1 fruit fly cellular context compared by ENCODE assay signal in the genomic region with DNA sequence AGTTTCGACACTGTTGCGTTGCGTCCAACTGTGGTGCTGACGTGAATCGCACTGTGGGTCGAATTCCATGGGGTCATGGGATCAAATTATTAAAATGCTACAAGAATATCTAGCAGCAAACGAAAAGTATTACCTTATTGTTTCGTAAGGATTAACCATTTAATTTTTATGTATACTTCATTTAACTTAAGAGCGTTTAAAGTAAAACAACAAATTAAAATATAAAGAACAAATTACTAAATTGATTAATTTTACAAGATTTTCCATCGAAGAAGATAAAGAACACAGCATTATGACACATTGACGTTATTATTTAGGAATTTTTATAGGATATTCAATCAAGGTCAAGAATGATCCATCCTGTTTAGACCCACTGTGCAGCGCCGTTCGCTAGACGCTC.
TF ChIP-seq lines count a peak whose summit lies in the region.

No protein-coding gene starts in this region.

TF ChIP-seq in whole organism, embryonic, 481 proteins besides CTCF, POLR2A, EP300 and RAD21 (continued from another document and continues in another):
- TF ChIP-seq CG4404 (GFP tag; IDR thresholded peaks at IDR 0.05; lab: Robert Waterston, UW) (no peak), ara (GFP tag; IDR thresholded peaks at IDR 0.05; lab: Robert Waterston, UW) (0 out of 2 replicates have a peak, but pooled peaks have one; percentile 20), CoRest (tag; optimal IDR thresholded peaks at IDR 0.05; lab: Kevin White, UChicago) (peak; percentile 64), yki (optimal IDR thresholded peaks at IDR 0.05; lab: Kevin White, UChicago) (no peak), CG3065 (GFP tag; optimal IDR thresholded peaks at IDR 0.05; lab: Kevin White, UChicago) (no peak), Doc2 (GFP tag; IDR thresholded peaks at IDR 0.05; lab: Robert Waterston, UW) (no peak), cwo (GFP tag; optimal IDR thresholded peaks at IDR 0.05; lab: Kevin White, UChicago) (peak; percentile 34), fd96Cb (tag; optimal IDR thresholded peaks at IDR 0.05; lab: Kevin White, UChicago) (peak; percentile 51), C15 (GFP tag; IDR thresholded peaks at IDR 0.05; lab: Robert Waterston, UW) (no peak), CG5180 (GFP tag; optimal IDR thresholded peaks at IDR 0.05; lab: Kevin White, UChicago) (peak; percentile 17), nau (GFP tag; optimal IDR thresholded peaks at IDR 0.05; lab: Kevin White, UChicago) (peak; percentile 2), CG9215 (GFP tag; IDR thresholded peaks at IDR 0.05; lab: Robert Waterston, UW) (no peak), CG14050 (GFP tag; IDR thresholded peaks at IDR 0.05; lab: Robert Waterston, UW) (no peak), Awh (GFP tag; IDR thresholded peaks at IDR 0.05; lab: Robert Waterston, UW) (no peak), CG6683 (GFP tag; optimal IDR thresholded peaks at IDR 0.05; lab: Kevin White, UChicago) (no peak), ac (GFP tag; optimal IDR thresholded peaks at IDR 0.05; lab: Kevin White, UChicago) (no peak), esg (GFP tag; conservative IDR thresholded peaks at IDR 0.05; lab: Robert Waterston, UW) (no peak), NFAT (GFP tag; IDR thresholded peaks at IDR 0.05; lab: Robert Waterston, UW) (no peak), CG6272 (GFP tag; IDR thresholded peaks at IDR 0.05; lab: Robert Waterston, UW) (no peak), vfl (GFP tag; optimal IDR thresholded peaks at IDR 0.05; lab: Kevin White, UChicago) (no peak), CG7372 (GFP tag; IDR thresholded peaks at IDR 0.05; lab: Robert Waterston, UW) (no peak), bcd (GFP tag; optimal IDR thresholded peaks at IDR 0.05; lab: Kevin White, UChicago) (peak; percentile 49), Antp (GFP tag; optimal IDR thresholded peaks at IDR 0.05; lab: Kevin White, UChicago) (no peak), CG9727 (GFP tag; optimal IDR thresholded peaks at IDR 0.05; lab: Kevin White, UChicago) (peak; percentile 64), gro (GFP tag; optimal IDR thresholded peaks at IDR 0.05; lab: Kevin White, UChicago) (no peak), ab (GFP tag; optimal IDR thresholded peaks at IDR 0.05; lab: Kevin White, UChicago) (no peak), CG32767 (GFP tag; IDR thresholded peaks at IDR 0.05; lab: Robert Waterston, UW) (0 out of 2 replicates have a peak, but pooled peaks have one; percentile 29), CG6813 (GFP tag; optimal IDR thresholded peaks at IDR 0.05; lab: Kevin White, UChicago) (no peak), HHEX (GFP tag; optimal IDR thresholded peaks at IDR 0.05; lab: Kevin White, UChicago) (peak; percentile 14), Mad (GFP tag; optimal IDR thresholded peaks at IDR 0.05; lab: Kevin White, UChicago) (no peak), dpn (GFP tag; optimal IDR thresholded peaks at IDR 0.05; lab: Kevin White, UChicago) (peak in 1 of 2 experiments; percentile 38), ken (GFP tag; IDR thresholded peaks at IDR 0.05; lab: Robert Waterston, UW) (no peak), CG9797 (GFP tag; optimal IDR thresholded peaks at IDR 0.05; lab: Kevin White, UChicago) (no peak), fru (optimal IDR thresholded peaks at IDR 0.05; lab: Kevin White, UChicago) (no peak), slou (GFP tag; optimal IDR thresholded peaks at IDR 0.05; lab: Kevin White, UChicago) (no peak), inv (GFP tag; IDR thresholded peaks at IDR 0.05; lab: Robert Waterston, UW; ENCODE audit: partially characterized antibody) (no peak), fu2 (GFP tag; optimal IDR thresholded peaks at IDR 0.05; lab: Kevin White, UChicago) (no peak), dan (GFP tag; IDR thresholded peaks at IDR 0.05; lab: Robert Waterston, UW) (no peak), CG2120 (GFP tag; optimal IDR thresholded peaks at IDR 0.05; lab: Kevin White, UChicago) (peak; percentile 10), CG8924 (tag; optimal IDR thresholded peaks at IDR 0.05; lab: Kevin White, UChicago) (peak; percentile 46), Usf (GFP tag; optimal IDR thresholded peaks at IDR 0.05; lab: Kevin White, UChicago) (no peak), ash1 (GFP tag; optimal IDR thresholded peaks at IDR 0.05; lab: Kevin White, UChicago) (no peak), ase (GFP tag; IDR thresholded peaks at IDR 0.05; lab: Robert Waterston, UW) (no peak; the same call in 2 of the 3 replicates), toy (GFP tag; IDR thresholded peaks at IDR 0.05; lab: Robert Waterston, UW) (no peak), CG7963 (GFP tag; IDR thresholded peaks at IDR 0.05; lab: Robert Waterston, UW; ENCODE audit: partially characterized antibody) (no peak), NK7.1 (GFP tag; optimal IDR thresholded peaks at IDR 0.05; lab: Kevin White, UChicago) (no peak), Lpt (GFP tag; optimal IDR thresholded peaks at IDR 0.05; lab: Kevin White, UChicago) (no peak), kni (GFP tag; optimal IDR thresholded peaks at IDR 0.05; lab: Kevin White, UChicago) (no peak), CG17359 (tag; optimal IDR thresholded peaks at IDR 0.05; lab: Kevin White, UChicago) (peak; percentile 24), CG9609 (GFP tag; optimal IDR thresholded peaks at IDR 0.05; lab: Kevin White, UChicago) (no peak), CG4360 (GFP tag; IDR thresholded peaks at IDR 0.05; lab: Robert Waterston, UW) (no peak), CG10209 (GFP tag; optimal IDR thresholded peaks at IDR 0.05; lab: Kevin White, UChicago) (peak; percentile 13), HmgD (GFP tag; optimal IDR thresholded peaks at IDR 0.05; lab: Kevin White, UChicago) (no peak), maf-S (GFP tag; optimal IDR thresholded peaks at IDR 0.05; lab: Kevin White, UChicago) (no peak), cas (GFP tag; IDR thresholded peaks at IDR 0.05; lab: Robert Waterston, UW) (no peak), lmd (GFP tag; IDR thresholded peaks at IDR 0.05; lab: Robert Waterston, UW) (peak; percentile 63), phol (tag; optimal IDR thresholded peaks at IDR 0.05; lab: Kevin White, UChicago) (peak; percentile 68), corto (GFP tag; optimal IDR thresholded peaks at IDR 0.05; lab: Kevin White, UChicago) (no peak), CG14965 (GFP tag; optimal IDR thresholded peaks at IDR 0.05; lab: Kevin White, UChicago; ENCODE audit: borderline replicate concordance) (no peak), Poxn (GFP tag; IDR thresholded peaks at IDR 0.05; lab: Robert Waterston, UW) (no peak), Myb (GFP tag; optimal IDR thresholded peaks at IDR 0.05; lab: Kevin White, UChicago) (no peak), H2.0 (GFP tag; IDR thresholded peaks at IDR 0.05; lab: Robert Waterston, UW) (no peak), CG7987 (GFP tag; optimal IDR thresholded peaks at IDR 0.05; lab: Kevin White, UChicago) (no peak), chif (GFP tag; optimal IDR thresholded peaks at IDR 0.05; lab: Kevin White, UChicago) (peak; percentile 10 to 27), tio (GFP tag; optimal IDR thresholded peaks at IDR 0.05; lab: Kevin White, UChicago) (peak; percentile 14), CG15479 (GFP tag; optimal IDR thresholded peaks at IDR 0.05; lab: Kevin White, UChicago) (no peak), CrebB (tag; optimal IDR thresholded peaks at IDR 0.05; lab: Kevin White, UChicago) (no peak), CG10274 (GFP tag; optimal IDR thresholded peaks at IDR 0.05; lab: Kevin White, UChicago) (no peak), gem (tag; optimal IDR thresholded peaks at IDR 0.05; lab: Kevin White, UChicago) (peak; percentile 77), CG17186 (GFP tag; optimal IDR thresholded peaks at IDR 0.05; lab: Kevin White, UChicago) (no peak), crp (GFP tag; optimal IDR thresholded peaks at IDR 0.05; lab: Kevin White, UChicago) (no peak), hb (GFP tag; IDR thresholded peaks at IDR 0.05; lab: Robert Waterston, UW; ENCODE audit: partially characterized antibody) (no peak), eyg (GFP tag; optimal IDR thresholded peaks at IDR 0.05; lab: Kevin White, UChicago) (no peak), Doc3 (GFP tag; IDR thresholded peaks at IDR 0.05; lab: Robert Waterston, UW; ENCODE audit: partially characterized antibody) (no peak), peb (GFP tag; IDR thresholded peaks at IDR 0.05; lab: Robert Waterston, UW) (no peak), rib (GFP tag; IDR thresholded peaks at IDR 0.05; lab: Robert Waterston, UW) (no peak), br (optimal IDR thresholded peaks at IDR 0.05; lab: Kevin White, UChicago) (no peak), Scr (GFP tag; IDR thresholded peaks at IDR 0.05; lab: Robert Waterston, UW; ENCODE audit: partially characterized antibody) (no peak), CG16815 (GFP tag; optimal IDR thresholded peaks at IDR 0.05; lab: Kevin White, UChicago) (no peak), pros (GFP tag; optimal IDR thresholded peaks at IDR 0.05; lab: Kevin White, UChicago) (no peak), nerfin-1 (tag; optimal IDR thresholded peaks at IDR 0.05; lab: Kevin White, UChicago) (peak; percentile 14), CG11723 (GFP tag; optimal IDR thresholded peaks at IDR 0.05; lab: Kevin White, UChicago) (no peak), Meics (GFP tag; optimal IDR thresholded peaks at IDR 0.05; lab: Kevin White, UChicago) (peak; percentile 32), sc (optimal IDR thresholded peaks at IDR 0.05; lab: Kevin White, UChicago) (no peak), sc (GFP tag; optimal IDR thresholded peaks at IDR 0.05; lab: Kevin White, UChicago) (peak; percentile 13), CG2712 (tag; optimal IDR thresholded peaks at IDR 0.05; lab: Kevin White, UChicago) (peak; percentile 68), B-H1 (GFP tag; IDR thresholded peaks at IDR 0.05; lab: Robert Waterston, UW) (no peak), Bteb2 (GFP tag; optimal IDR thresholded peaks at IDR 0.05; lab: Kevin White, UChicago) (peak; percentile 8), CG11504 (tag; optimal IDR thresholded peaks at IDR 0.05; lab: Kevin White, UChicago) (peak; percentile 76), odd (GFP tag; optimal IDR thresholded peaks at IDR 0.05; lab: Kevin White, UChicago) (peak; percentile 10), PHDP (tag; optimal IDR thresholded peaks at IDR 0.05; lab: Kevin White, UChicago) (peak; percentile 49), sug (tag; optimal IDR thresholded peaks at IDR 0.05; lab: Kevin White, UChicago) (peak; percentile 6), CG11695 (GFP tag; IDR thresholded peaks at IDR 0.05; lab: Robert Waterston, UW) (peak; percentile 64), CG1792 (GFP tag; optimal IDR thresholded peaks at IDR 0.05; lab: Kevin White, UChicago) (no peak), pho (GFP tag; optimal IDR thresholded peaks at IDR 0.05; lab: Kevin White, UChicago) (no peak), lbe (GFP tag; optimal IDR thresholded peaks at IDR 0.05; lab: Kevin White, UChicago) (no peak), CG11456 (GFP tag; IDR thresholded peaks at IDR 0.05; lab: Robert Waterston, UW) (no peak), Dek (tag; optimal IDR thresholded peaks at IDR 0.05; lab: Kevin White, UChicago) (no peak), Hr51 (GFP tag; optimal IDR thresholded peaks at IDR 0.05; lab: Kevin White, UChicago) (peak in 1 of 2 experiments; percentile 83), CG4617 (GFP tag; optimal IDR thresholded peaks at IDR 0.05; lab: Kevin White, UChicago; ENCODE audit: borderline replicate concordance) (no peak), salm (tag; optimal IDR thresholded peaks at IDR 0.05; lab: Kevin White, UChicago) (no peak), E2f2 (GFP tag; IDR thresholded peaks at IDR 0.05; lab: Robert Waterston, UW) (peak; percentile 22; the same call in 1 of the 2 replicates), CG15601 (tag; optimal IDR thresholded peaks at IDR 0.05; lab: Kevin White, UChicago) (no peak), CG7786 (GFP tag; optimal IDR thresholded peaks at IDR 0.05; lab: Kevin White, UChicago) (no peak), CG42726 (GFP tag; IDR thresholded peaks at IDR 0.05; lab: Robert Waterston, UW; ENCODE audit: partially characterized antibody) (no peak), CG4424 (GFP tag; optimal IDR thresholded peaks at IDR 0.05; lab: Kevin White, UChicago) (peak; percentile 50), Rx (GFP tag; IDR thresholded peaks at IDR 0.05; lab: Robert Waterston, UW) (no peak), Eip74EF (GFP tag; optimal IDR thresholded peaks at IDR 0.05; lab: Kevin White, UChicago) (peak in 1 of 2 experiments; percentile 68), Pdp1 (GFP tag; optimal IDR thresholded peaks at IDR 0.05; lab: Kevin White, UChicago) (no peak), CG1603 (tag; optimal IDR thresholded peaks at IDR 0.05; lab: Kevin White, UChicago) (no peak), Dbx (GFP tag; IDR thresholded peaks at IDR 0.05; lab: Robert Waterston, UW) (no peak), Ptx1 (GFP tag; IDR thresholded peaks at IDR 0.05; lab: Robert Waterston, UW) (peak; percentile 65), Aef1 (GFP tag; IDR thresholded peaks at IDR 0.05; lab: Robert Waterston, UW) (no peak), CG16779 (GFP tag; IDR thresholded peaks at IDR 0.05; lab: Robert Waterston, UW) (no peak), tll (GFP tag; optimal IDR thresholded peaks at IDR 0.05; lab: Kevin White, UChicago) (no peak), pan (optimal IDR thresholded peaks at IDR 0.05; lab: Kevin White, UChicago) (no peak), pan (GFP tag; optimal IDR thresholded peaks at IDR 0.05 in 1 of 2, IDR thresholded peaks at IDR 0.05 in 1 of 2) (peak in 1 of 2 experiments; percentile 71), Lhr (GFP tag; optimal IDR thresholded peaks at IDR 0.05; lab: Kevin White, UChicago) (no peak), CG17912 (GFP tag; optimal IDR thresholded peaks at IDR 0.05; lab: Kevin White, UChicago) (no peak), ATbp (GFP tag; optimal IDR thresholded peaks at IDR 0.05; lab: Kevin White, UChicago) (peak; percentile 35), CG6254 (GFP tag; optimal IDR thresholded peaks at IDR 0.05; lab: Kevin White, UChicago) (peak; percentile 25), HLHmδ (GFP tag; optimal IDR thresholded peaks at IDR 0.05; lab: Kevin White, UChicago) (no peak), CG18619 (GFP tag; optimal IDR thresholded peaks at IDR 0.05; lab: Kevin White, UChicago) (peak; percentile 42), gsb (GFP tag; IDR thresholded peaks at IDR 0.05; lab: Robert Waterston, UW) (no peak), row (GFP tag; IDR thresholded peaks at IDR 0.05; lab: Robert Waterston, UW) (peak; percentile 40; the same call in 2 of the 3 replicates), CG18599 (GFP tag; optimal IDR thresholded peaks at IDR 0.05; lab: Kevin White, UChicago) (peak; percentile 36), Jarid2 (GFP tag; optimal IDR thresholded peaks at IDR 0.05; lab: Kevin White, UChicago) (no peak), Nf-YA (GFP tag; IDR thresholded peaks at IDR 0.05; lab: Robert Waterston, UW) (no peak), Bdp1 (GFP tag; optimal IDR thresholded peaks at IDR 0.05; lab: Kevin White, UChicago) (no peak), Atf6 (GFP tag; IDR thresholded peaks at IDR 0.05; lab: Robert Waterston, UW) (peak; percentile 11; the same call in 1 of the 2 replicates), CG6765 (GFP tag; optimal IDR thresholded peaks at IDR 0.05; lab: Kevin White, UChicago) (no peak)
